Fruit fly (Drosophila melanogaster) whole organism, prepupa: ENCODE data around the gene Df31.
A peak's percentile ranks its signal among the peaks of the same experiment; 100 is the strongest.

ENCODE experiments used
- CG11294 ChIP-seq: fragments of 200-800 bp; sonication (Bioruptor generic); IDR thresholded peaks from 2 replicates; pipeline ENCODE4 v1.3.6; 2022; ENCODE audit warnings: missing biosample characterization, missing genetic modification characterization
- CG16779 ChIP-seq: fragments of 200-800 bp; sonication (Bioruptor generic); optimal IDR thresholded peaks from 3 replicates; lab custom pipeline; 2017; ENCODE audit warnings: missing biosample characterization, mild to moderate bottlenecking, missing genetic modification characterization
- CG6163 ChIP-seq: fragments of 200-800 bp; sonication (Bioruptor generic); IDR thresholded peaks from 3 replicates; pipeline ENCODE4 v1.3.6; 2022; ENCODE audit warnings: missing biosample characterization, missing genetic modification characterization
- CG8119 ChIP-seq: fragments of 200-800 bp; sonication (Bioruptor generic); IDR thresholded peaks from 3 replicates; pipeline ENCODE4 v1.3.6; 2022; ENCODE audit warnings: missing biosample characterization, missing genetic modification characterization
- Hr4 ChIP-seq: fragments of 200-800 bp; sonication (Bioruptor generic); optimal IDR thresholded peaks from 3 replicates; lab custom pipeline; 2016; ENCODE audit warnings: missing biosample characterization, missing genetic modification characterization
- Lpt ChIP-seq: fragments of 200-800 bp; sonication (Bioruptor generic); optimal IDR thresholded peaks from 3 replicates; lab custom pipeline; 2016; ENCODE audit warnings: missing biosample characterization, missing genetic modification characterization
- fd85E ChIP-seq: fragments of 200-800 bp; sonication (Bioruptor generic); optimal IDR thresholded peaks from 3 replicates; lab custom pipeline; 2016; ENCODE audit warnings: missing biosample characterization, missing genetic modification characterization

DNA sequence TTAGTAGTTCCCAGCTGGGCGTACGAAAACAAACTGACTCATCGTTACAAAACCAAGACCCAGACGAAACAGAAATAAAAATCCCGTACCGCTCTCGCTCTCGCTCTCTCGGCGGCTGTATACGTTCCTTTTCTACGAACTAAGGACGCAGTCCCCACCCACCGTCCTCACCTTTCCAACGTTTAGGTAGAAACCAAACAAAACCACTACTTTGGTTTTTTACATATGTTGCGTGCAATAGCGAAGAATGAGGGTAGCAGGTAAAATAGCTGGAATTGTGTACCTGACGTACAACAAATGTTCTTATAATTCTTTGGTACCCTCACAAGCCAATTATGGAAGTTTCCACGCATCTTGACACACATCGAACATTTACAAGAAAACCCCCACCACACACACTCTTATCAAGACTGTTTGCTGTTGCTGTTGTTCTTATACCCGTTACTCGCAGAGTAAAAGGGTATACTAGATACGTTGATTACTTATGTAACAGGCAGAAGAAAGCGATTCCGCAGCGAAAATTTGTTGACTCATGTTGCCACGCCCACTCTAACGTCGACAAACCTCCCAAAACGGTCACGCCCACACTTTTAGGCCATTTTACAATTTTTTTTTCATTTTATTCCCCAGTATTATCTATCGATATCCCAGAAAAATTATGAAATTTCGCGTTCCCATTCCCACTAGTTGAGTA lies 10.8 kb downstream of the Df31 start:
- TF ChIP-seq fd85E (no peak), CG16779 (tag; lab: Kevin White, UChicago) (no peak), CG6163 (GFP tag; lab: Robert Waterston, UW) (no peak), CG8119 (GFP tag; lab: Robert Waterston, UW) (no peak; the same call in 2 of the 3 replicates), Hr4 (GFP tag; lab: Kevin White, UChicago) (peak; percentile 53), CG11294 (no peak), Lpt (GFP tag; lab: Kevin White, UChicago) (no peak)
